Worm (Caenorhabditis elegans): Measurements from ENCODE around the gene unc-116.

DNA sequence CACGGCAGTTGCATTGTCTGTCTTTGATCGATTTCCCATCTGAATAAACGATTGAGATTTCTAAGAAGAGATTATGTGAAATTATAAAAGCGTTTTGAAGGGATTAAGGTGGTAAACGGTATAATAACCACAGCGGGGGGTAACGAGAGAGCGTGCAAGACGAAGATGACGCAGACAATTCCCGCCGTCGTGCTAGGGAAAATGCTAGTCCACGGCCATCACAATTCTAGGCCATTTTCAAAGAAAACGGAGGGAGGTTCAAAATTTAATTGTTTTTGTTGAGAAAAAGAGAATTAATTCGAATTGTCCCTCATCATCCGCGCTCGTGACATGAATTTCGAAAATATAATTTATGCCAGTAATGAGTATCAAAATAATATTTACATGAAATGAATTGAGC, 35.9 kb downstream of the unc-116 start, which contains the start of gene F10E9.11:
- TF ChIP-seq nhr-12 (tag; optimal IDR thresholded peaks at IDR 0.05), result no peak
- peak; percentile 69 for TF ChIP-seq mab-5 (tag; optimal IDR thresholded peaks at IDR 0.05)
- TF ChIP-seq lin-39 (tag; optimal IDR thresholded peaks at IDR 0.05), result no peak
- TF ChIP-seq fos-1 (tag; optimal IDR thresholded peaks at IDR 0.05), result peak; percentile 38
- peak; percentile 44 for TF ChIP-seq nhr-21 (tag; optimal IDR thresholded peaks at IDR 0.05)
- no peak for TF ChIP-seq nhr-77 (tag; optimal IDR thresholded peaks at IDR 0.05)
- TF ChIP-seq blmp-1 (tag; optimal IDR thresholded peaks at IDR 0.05; ENCODE audit: insufficient read depth), result peak; percentile 12
- TF ChIP-seq egl-27 (tag; optimal IDR thresholded peaks at IDR 0.05), result peak; percentile 26
- TF ChIP-seq ama-1 (optimal IDR thresholded peaks at IDR 0.05), result no peak

Data from whole organism, L2 larva.